Fruit fly (Drosophila melanogaster): ENCODE results near the gene Gdap1.

The Gdap1 gene

DNA sequence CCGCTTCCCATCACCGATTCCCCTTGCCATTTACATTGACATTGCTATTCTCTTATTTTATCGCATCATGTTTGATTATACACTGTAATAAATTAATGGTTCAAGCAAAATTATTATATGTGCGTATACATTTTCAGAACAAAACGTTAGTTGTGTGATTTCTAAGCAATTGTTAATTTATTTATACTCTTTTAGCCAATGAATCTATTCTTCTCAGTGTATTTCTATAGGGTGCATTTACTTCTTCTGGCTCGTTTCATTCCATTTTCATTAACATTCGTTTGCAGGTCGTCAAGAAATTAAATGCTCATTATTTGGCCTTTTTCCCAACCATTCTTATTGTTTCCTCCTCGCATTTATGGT lies 45.8 kb downstream of the Gdap1 start (continued):
- TF ChIP-seq sob (GFP tag; IDR thresholded peaks at IDR 0.05), result peak; percentile 25; the same call in 1 of the 2 replicates
- no peak for TF ChIP-seq HmgZ (tag; optimal IDR thresholded peaks at IDR 0.05)
- no peak for TF ChIP-seq sd (tag; optimal IDR thresholded peaks at IDR 0.05)
- TF ChIP-seq twi (tag; optimal IDR thresholded peaks at IDR 0.05), result no peak
- peak; percentile 51; the same call in 1 of the 2 replicates for TF ChIP-seq CG32772 (GFP tag; IDR thresholded peaks at IDR 0.05)
- TF ChIP-seq CG11696 (GFP tag; IDR thresholded peaks at IDR 0.05), result no peak
- TF ChIP-seq CG10462 (GFP tag; optimal IDR thresholded peaks at IDR 0.05), result no peak
- TF ChIP-seq tap (tag; optimal IDR thresholded peaks at IDR 0.05), result peak; percentile 65
- TF ChIP-seq BtbVII (GFP tag; optimal IDR thresholded peaks at IDR 0.05), result no peak
- TF ChIP-seq CG4282 (GFP tag; optimal IDR thresholded peaks at IDR 0.05), result no peak
- TF ChIP-seq esg (GFP tag; conservative IDR thresholded peaks at IDR 0.05), result peak; percentile 63
- TF ChIP-seq Atf3 (GFP tag; optimal IDR thresholded peaks at IDR 0.05), result peak; percentile 44
- TF ChIP-seq stc (GFP tag; IDR thresholded peaks at IDR 0.05), result peak; percentile 60
- TF ChIP-seq tio (GFP tag; optimal IDR thresholded peaks at IDR 0.05), result peak; percentile 49
- TF ChIP-seq ttk (GFP tag; IDR thresholded peaks at IDR 0.05), result peak; percentile 42; the same call in 1 of the 2 replicates
- peak; percentile 73; the same call in 1 of the 2 replicates for TF ChIP-seq ranshi (GFP tag; IDR thresholded peaks at IDR 0.05)
- TF ChIP-seq caup (GFP tag; optimal IDR thresholded peaks at IDR 0.05; ENCODE audit: severe bottlenecking), result no peak
- TF ChIP-seq CG9609 (GFP tag; optimal IDR thresholded peaks at IDR 0.05), result peak; percentile 51
- peak; percentile 38 for TF ChIP-seq lab (GFP tag; optimal IDR thresholded peaks at IDR 0.05)
- no peak for TF ChIP-seq CG10274 (GFP tag; optimal IDR thresholded peaks at IDR 0.05)
- peak; percentile 31 for TF ChIP-seq maf-S (GFP tag; optimal IDR thresholded peaks at IDR 0.05)
- no peak for TF ChIP-seq CG10431 (GFP tag; optimal IDR thresholded peaks at IDR 0.05)
- peak; percentile 67 for TF ChIP-seq tgo (GFP tag; IDR thresholded peaks at IDR 0.05)
- TF ChIP-seq Dbx (GFP tag; IDR thresholded peaks at IDR 0.05), result no peak
- no peak for TF ChIP-seq CG6791 (GFP tag; IDR thresholded peaks at IDR 0.05; ENCODE audit: partially characterized antibody)
- TF ChIP-seq sna (GFP tag; IDR thresholded peaks at IDR 0.05; ENCODE audit: partially characterized antibody), result no peak
- peak; percentile 46 for TF ChIP-seq ind (GFP tag; optimal IDR thresholded peaks at IDR 0.05)
- no peak for TF ChIP-seq inv (GFP tag; IDR thresholded peaks at IDR 0.05; ENCODE audit: partially characterized antibody)
- TF ChIP-seq Dp (GFP tag; optimal IDR thresholded peaks at IDR 0.05), result no peak
- TF ChIP-seq Mad (GFP tag; optimal IDR thresholded peaks at IDR 0.05), result no peak
- TF ChIP-seq CG7786 (GFP tag; optimal IDR thresholded peaks at IDR 0.05), result no peak
- TF ChIP-seq Hr51 (GFP tag; optimal IDR thresholded peaks at IDR 0.05), result peak in 1 of 2 experiments; percentile 67
- no peak for TF ChIP-seq rib (GFP tag; IDR thresholded peaks at IDR 0.05)
- no peak for TF ChIP-seq Sry-β (GFP tag; optimal IDR thresholded peaks at IDR 0.05)
- TF ChIP-seq sr (GFP tag; IDR thresholded peaks at IDR 0.05), result no peak
- TF ChIP-seq CG7963 (GFP tag; IDR thresholded peaks at IDR 0.05; ENCODE audit: partially characterized antibody), result no peak
- TF ChIP-seq Myb (GFP tag; optimal IDR thresholded peaks at IDR 0.05), result no peak
- TF ChIP-seq mld (GFP tag; IDR thresholded peaks at IDR 0.05; ENCODE audit: partially characterized antibody), result no peak
- peak; percentile 39 for TF ChIP-seq gsb-n (tag; optimal IDR thresholded peaks at IDR 0.05)
- TF ChIP-seq CG18476 (GFP tag; optimal IDR thresholded peaks at IDR 0.05), result no peak
- peak; percentile 53 for TF ChIP-seq CG10654 (GFP tag; optimal IDR thresholded peaks at IDR 0.05)
- peak; percentile 80 for TF ChIP-seq Sox102F (GFP tag; optimal IDR thresholded peaks at IDR 0.05)
- TF ChIP-seq nom (GFP tag; optimal IDR thresholded peaks at IDR 0.05), result no peak
- no peak for TF ChIP-seq tna (GFP tag; IDR thresholded peaks at IDR 0.05; ENCODE audit: partially characterized antibody)
- TF ChIP-seq bcd (GFP tag; optimal IDR thresholded peaks at IDR 0.05), result peak; percentile 33
- no peak for TF ChIP-seq Meics (GFP tag; optimal IDR thresholded peaks at IDR 0.05)
- no peak for TF ChIP-seq CG10321 (GFP tag; IDR thresholded peaks at IDR 0.05)
- TF ChIP-seq Hr3 (GFP tag; optimal IDR thresholded peaks at IDR 0.05), result peak; percentile 38
- TF ChIP-seq onecut (GFP tag; IDR thresholded peaks at IDR 0.05), result peak; percentile 39
- TF ChIP-seq prd (optimal IDR thresholded peaks at IDR 0.05), result no peak
- peak; percentile 79 for TF ChIP-seq prd (GFP tag; IDR thresholded peaks at IDR 0.05)

Data from whole organism, embryonic.